Fruit fly (Drosophila melanogaster) whole organism, pupa: ENCODE measurements around the gene CG4230.

Experiments used
- CG10348 ChIP-seq: fragments of 200-800 bp; sonication (Bioruptor generic); IDR thresholded peaks from 2 replicates; pipeline ENCODE4 v1.3.6; 2022; ENCODE audit warnings: missing biosample characterization, missing genetic modification characterization
- CG12605 ChIP-seq: fragments of 200-800 bp; sonication (Bioruptor generic); IDR thresholded peaks from 2 replicates; pipeline ENCODE4 v1.3.6; 2022; ENCODE audit warnings: missing biosample characterization, missing genetic modification characterization
- CG13204 ChIP-seq: fragments of 200-800 bp; sonication (Bioruptor generic); optimal IDR thresholded peaks from 2 replicates; lab custom pipeline; 2018; ENCODE audit warnings: missing biosample characterization, mild to moderate bottlenecking, missing genetic modification characterization, moderate library complexity
- CG14655 ChIP-seq: fragments of 200-800 bp; sonication (Bioruptor generic); optimal IDR thresholded peaks from 3 replicates; lab custom pipeline; 2017; ENCODE audit warnings: mild to moderate bottlenecking, missing biosample characterization, missing genetic modification reagents, missing genetic modification characterization
- CG15710 ChIP-seq: fragments of 200-800 bp; sonication (Bioruptor generic); optimal IDR thresholded peaks from 2 replicates; lab custom pipeline; 2018; ENCODE audit warnings: missing biosample characterization, mild to moderate bottlenecking, missing genetic modification characterization, moderate library complexity
- CG17806 ChIP-seq: fragments of 200-800 bp; sonication (Bioruptor generic); optimal IDR thresholded peaks from 2 replicates; lab custom pipeline; 2018; ENCODE audit warnings: missing biosample characterization, mild to moderate bottlenecking, missing genetic modification characterization, moderate library complexity
- CG32121 ChIP-seq: fragments of 200-800 bp; sonication (Bioruptor generic); IDR thresholded peaks from 2 replicates; pipeline ENCODE4 v1.3.6; 2022; ENCODE audit warnings: missing biosample characterization, missing genetic modification characterization
- CG34367 ChIP-seq: fragments of 200-800 bp; sonication (Bioruptor generic); optimal IDR thresholded peaks from 2 replicates; lab custom pipeline; 2018; ENCODE audit warnings: missing biosample characterization, mild to moderate bottlenecking, missing genetic modification characterization
- CG4496 ChIP-seq: fragments of 200-800 bp; sonication (Bioruptor generic); IDR thresholded peaks from 3 replicates; pipeline ENCODE4 v1.3.6; 2022; ENCODE audit warnings: missing biosample characterization, missing genetic modification characterization
- CG8159 ChIP-seq: fragments of 200-800 bp; sonication (Bioruptor generic); optimal IDR thresholded peaks from 3 replicates; lab custom pipeline; 2018; ENCODE audit warnings: missing biosample characterization, mild to moderate bottlenecking, missing genetic modification characterization, moderate library complexity
- CG8301 ChIP-seq: fragments of 200-800 bp; sonication (Bioruptor generic); optimal IDR thresholded peaks from 2 replicates; lab custom pipeline; 2018; ENCODE audit warnings: missing biosample characterization, mild to moderate bottlenecking, missing genetic modification characterization
- CG9948 ChIP-seq: fragments of 200-800 bp; sonication (Bioruptor generic); optimal IDR thresholded peaks from 2 replicates; lab custom pipeline; 2018; ENCODE audit warnings: missing biosample characterization, mild to moderate bottlenecking, missing genetic modification characterization, moderate library complexity
- D1 ChIP-seq: fragments of 200-800 bp; sonication (Bioruptor generic); optimal IDR thresholded peaks from 2 replicates; lab custom pipeline; 2018; ENCODE audit warnings: missing biosample characterization, mild to moderate bottlenecking, missing genetic modification characterization, moderate library complexity
- EcR ChIP-seq: fragments of 200-800 bp; sonication (Bioruptor generic); optimal IDR thresholded peaks from 3 replicates; lab custom pipeline; 2019; ENCODE audit warnings: missing biosample characterization, missing genetic modification characterization, mild to moderate bottlenecking, moderate library complexity, missing genetic modification reagents
- Ets98B ChIP-seq: fragments of 200-800 bp; sonication (Bioruptor generic); IDR thresholded peaks from 2 replicates; pipeline ENCODE4 v1.3.6; 2022; ENCODE audit warnings: missing biosample characterization, missing genetic modification characterization
- Pif1A ChIP-seq: fragments of 200-800 bp; sonication (Bioruptor generic); optimal IDR thresholded peaks from 3 replicates; lab custom pipeline; 2016; ENCODE audit warnings: missing biosample characterization, missing genetic modification characterization
- Pif1B ChIP-seq: fragments of 200-800 bp; sonication (Bioruptor generic); optimal IDR thresholded peaks from 3 replicates; lab custom pipeline; 2016; ENCODE audit warnings: missing biosample characterization, missing genetic modification characterization
- Snoo ChIP-seq: fragments of 200-800 bp; sonication (Bioruptor generic); optimal IDR thresholded peaks from 3 replicates; lab custom pipeline; 2017; ENCODE audit warnings: missing biosample characterization, mild to moderate bottlenecking, missing genetic modification characterization, inconsistent platforms
- fd96Ca ChIP-seq: fragments of 200-800 bp; sonication (Bioruptor generic); IDR thresholded peaks from 3 replicates; pipeline ENCODE4 v1.3.6; 2022; ENCODE audit warnings: missing biosample characterization, missing genetic modification characterization
- gl ChIP-seq: fragments of 200-800 bp; sonication (Bioruptor generic); optimal IDR thresholded peaks from 2 replicates; lab custom pipeline; 2018; ENCODE audit warnings: missing biosample characterization, mild to moderate bottlenecking, missing genetic modification characterization
- rn ChIP-seq: fragments of 200-800 bp; sonication (Bioruptor generic); IDR thresholded peaks from 2 replicates; pipeline ENCODE4 v1.3.6; 2022; ENCODE audit warnings: missing biosample characterization, missing genetic modification characterization

CG4230 gene

dm6 chr2L:5111261-5111922 lies 15.4 kb downstream of the CG4230 start:
- TF ChIP-seq CG17806 = no peak
- no peak for TF ChIP-seq fd96Ca
- TF ChIP-seq CG13204 (GFP tag; lab: Kevin White, UChicago) = no peak
- TF ChIP-seq D1 (tag; lab: Kevin White, UChicago) = no peak
- TF ChIP-seq Snoo (tag; lab: Kevin White, UChicago) = no peak
- no peak for TF ChIP-seq CG8159 (tag; lab: Kevin White, UChicago)
- no peak for TF ChIP-seq CG32121 (GFP tag; lab: Robert Waterston, UW)
- no peak for TF ChIP-seq CG12605 (GFP tag; lab: Robert Waterston, UW)
- no peak for TF ChIP-seq Ets98B (GFP tag; lab: Robert Waterston, UW)
- TF ChIP-seq Pif1A (GFP tag; lab: Kevin White, UChicago) = no peak
- TF ChIP-seq CG15710 (tag; lab: Kevin White, UChicago) = no peak
- no peak for TF ChIP-seq CG4496 (GFP tag; lab: Robert Waterston, UW)
- no peak for TF ChIP-seq CG8301 (tag; lab: Kevin White, UChicago)
- no peak for TF ChIP-seq Pif1B (GFP tag; lab: Kevin White, UChicago)
- TF ChIP-seq CG9948 (tag; lab: Kevin White, UChicago) = no peak
- no peak for TF ChIP-seq CG10348
- no peak for TF ChIP-seq CG34367 (tag; lab: Kevin White, UChicago)
- TF ChIP-seq gl (tag; lab: Kevin White, UChicago) = no peak

dm6 chr2L:5113480-5114118 lies 17.6 kb downstream of the CG4230 start:
- TF ChIP-seq fd96Ca (no peak), CG13204 (GFP tag; lab: Kevin White, UChicago) (no peak), rn (GFP tag; lab: Robert Waterston, UW) (no peak), EcR (GFP tag; lab: Kevin White, UChicago) (no peak), CG34367 (tag; lab: Kevin White, UChicago) (no peak), CG9948 (tag; lab: Kevin White, UChicago) (no peak), CG8301 (tag; lab: Kevin White, UChicago) (no peak)
- TF ChIP-seq, all 21 proteins: peak for 0

DNA sequence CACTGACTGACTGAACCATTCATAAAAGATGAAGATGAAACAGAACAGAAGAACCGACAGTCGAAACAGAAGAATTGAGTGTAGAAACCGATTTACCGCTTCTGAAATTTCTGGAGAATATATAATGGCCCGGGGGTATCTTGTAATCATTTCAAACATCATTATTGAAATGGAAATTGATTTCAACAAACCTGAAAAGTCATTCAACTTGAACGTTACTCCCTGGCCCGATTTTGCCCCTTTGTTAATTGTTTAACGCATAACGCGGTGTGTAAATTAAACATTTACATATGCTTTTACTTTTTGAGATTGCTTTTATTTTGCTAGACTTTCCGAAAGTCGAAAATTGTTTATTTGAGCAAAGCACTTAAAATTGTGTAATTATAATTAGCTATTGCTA lies 18.9 kb downstream of the CG4230 start:
- TF ChIP-seq CG14655 (no peak), CG13204 (GFP tag; lab: Kevin White, UChicago) (no peak), CG10348 (no peak), CG8159 (tag; lab: Kevin White, UChicago) (no peak), CG15710 (tag; lab: Kevin White, UChicago) (no peak), CG12605 (GFP tag; lab: Robert Waterston, UW) (no peak), rn (GFP tag; lab: Robert Waterston, UW) (no peak), CG17806 (no peak), EcR (GFP tag; lab: Kevin White, UChicago) (no peak), CG9948 (tag; lab: Kevin White, UChicago) (no peak), CG8301 (tag; lab: Kevin White, UChicago) (no peak), CG4496 (GFP tag; lab: Robert Waterston, UW) (no peak), fd96Ca (no peak)

- TF ChIP-seq gl (tag; lab: Kevin White, UChicago) (no peak), CG8159 (tag; lab: Kevin White, UChicago) (no peak), Snoo (tag; lab: Kevin White, UChicago) (no peak), CG12605 (GFP tag; lab: Robert Waterston, UW) (no peak), CG14655 (no peak), CG32121 (GFP tag; lab: Robert Waterston, UW) (no peak), fd96Ca (no peak), CG15710 (tag; lab: Kevin White, UChicago) (no peak)
- TF ChIP-seq, all 21 proteins: peak for 0
Measured at dm6 chr2L:5116489-5116888, 20.5 kb downstream of the CG4230 start.

- no peak for TF ChIP-seq fd96Ca
- TF ChIP-seq CG32121 (GFP tag; lab: Robert Waterston, UW) = no peak
- TF ChIP-seq Ets98B (GFP tag; lab: Robert Waterston, UW) = no peak
- TF ChIP-seq D1 (tag; lab: Kevin White, UChicago) = no peak
- TF ChIP-seq CG15710 (tag; lab: Kevin White, UChicago) = no peak
- TF ChIP-seq CG10348 = no peak
- TF ChIP-seq CG34367 (tag; lab: Kevin White, UChicago) = no peak
- no peak for TF ChIP-seq CG17806
- no peak for TF ChIP-seq EcR (GFP tag; lab: Kevin White, UChicago)
- no peak for TF ChIP-seq CG8301 (tag; lab: Kevin White, UChicago)
- TF ChIP-seq CG14655 = no peak
- no peak for TF ChIP-seq CG9948 (tag; lab: Kevin White, UChicago)
- no peak for TF ChIP-seq CG4496 (GFP tag; lab: Robert Waterston, UW)
- no peak for TF ChIP-seq rn (GFP tag; lab: Robert Waterston, UW)
- no peak for TF ChIP-seq Pif1B (GFP tag; lab: Kevin White, UChicago)
- no peak for TF ChIP-seq CG12605 (GFP tag; lab: Robert Waterston, UW)
- no peak for TF ChIP-seq gl (tag; lab: Kevin White, UChicago)
- TF ChIP-seq CG8159 (tag; lab: Kevin White, UChicago) = no peak
- no peak for TF ChIP-seq CG13204 (GFP tag; lab: Kevin White, UChicago)
- TF ChIP-seq Pif1A (GFP tag; lab: Kevin White, UChicago) = no peak
Measured at dm6 chr2L:5117054-5117453, 21.0 kb downstream of the CG4230 start.
